Worm (Caenorhabditis elegans): ENCODE results near the gene wee-1.3.

ce11 chrII:9742784-9743183, 26.5 kb upstream of the wee-1.3 start, which contains the start of gene pno-1:
- TF ChIP-seq elt-2 (tag; optimal IDR thresholded peaks at IDR 0.05): no peak
- no peak for TF ChIP-seq npax-4 (tag; optimal IDR thresholded peaks at IDR 0.05)
- TF ChIP-seq K02D7.2 (tag; optimal IDR thresholded peaks at IDR 0.05): no peak
- TF ChIP-seq hlh-8 (tag; optimal IDR thresholded peaks at IDR 0.05): no peak
- no peak for TF ChIP-seq ceh-48 (tag; optimal IDR thresholded peaks at IDR 0.05)
- no peak for TF ChIP-seq ama-1 (optimal IDR thresholded peaks at IDR 0.05)
- TF ChIP-seq pha-4 (tag; optimal IDR thresholded peaks at IDR 0.05): no peak
- no peak for TF ChIP-seq pag-3 (tag; optimal IDR thresholded peaks at IDR 0.05; ENCODE audit: borderline replicate concordance)
- no peak for TF ChIP-seq ttx-3 (tag; optimal IDR thresholded peaks at IDR 0.05)
- no peak for TF ChIP-seq lim-6 (tag; optimal IDR thresholded peaks at IDR 0.05)
- no peak for TF ChIP-seq ceh-9 (tag; optimal IDR thresholded peaks at IDR 0.05)
- TF ChIP-seq ahr-1 (tag; optimal IDR thresholded peaks at IDR 0.05): no peak
- no peak for TF ChIP-seq F13H6.1 (tag; optimal IDR thresholded peaks at IDR 0.05)
